Worm (Caenorhabditis elegans) whole organism, L2 larva: Measurements from ENCODE around the gene T10B5.8.
"Not testable (repeated sequence)": the region's sequence is repeated elsewhere in the genome, so short reads cannot be mapped to it uniquely, and the experiment has no call there.

Experiments used
- C34F6.9 ChIP-seq: fragments of 150-350 bp; optimal IDR thresholded peaks from 2 replicates; lab custom pipeline; 2014; ENCODE audit warnings: missing biosample characterization, missing genetic modification characterization
- F13H6.1 ChIP-seq: sonication (generic microtip); optimal IDR thresholded peaks from 2 replicates; lab custom pipeline; 2016; ENCODE audit warnings: missing genetic modification characterization, missing compliant biosample characterization
- ama-1 ChIP-seq: fragments of 150-350 bp; optimal IDR thresholded peaks from 2 replicates; lab custom pipeline; 2018; ENCODE audit warnings: inconsistent platforms
- ceh-82 ChIP-seq: fragments of 150-350 bp; optimal IDR thresholded peaks from 2 replicates; lab custom pipeline; 2014; ENCODE audit warnings: missing biosample characterization, missing genetic modification characterization
- crh-2 ChIP-seq: sonication (generic microtip); optimal IDR thresholded peaks from 2 replicates; lab custom pipeline; 2017; ENCODE audit warnings: missing biosample characterization, missing genetic modification characterization
- dmd-4 ChIP-seq: sonication (generic microtip); optimal IDR thresholded peaks from 2 replicates; lab custom pipeline; 2017; ENCODE audit warnings: missing biosample characterization, missing genetic modification characterization
- elt-3 ChIP-seq: sonication (generic microtip); optimal IDR thresholded peaks from 2 replicates; lab custom pipeline; 2017; ENCODE audit warnings: missing biosample characterization, missing genetic modification characterization
- fos-1 ChIP-seq: fragments of 150-350 bp; optimal IDR thresholded peaks from 2 replicates; lab custom pipeline; 2014; ENCODE audit warnings: missing biosample characterization, missing genetic modification characterization
- lin-11 ChIP-seq: fragments of 150-350 bp; sonication (generic microtip); optimal IDR thresholded peaks from 2 replicates; lab custom pipeline; 2014; ENCODE audit warnings: missing biosample characterization, missing genetic modification characterization, inconsistent platforms, mixed read lengths
- lin-13 ChIP-seq: fragments of 150-350 bp; optimal IDR thresholded peaks from 2 replicates; lab custom pipeline; 2014; ENCODE audit warnings: missing biosample characterization, missing genetic modification reagents, missing genetic modification characterization
- lsy-2 ChIP-seq, 2 experiments: fragments of 150-350 bp in 1 of 2; sonication (generic microtip) in 1 of 2; optimal IDR thresholded peaks; 2 replicates each; lab custom pipeline; 2014 to 2017; ENCODE audit warnings: missing biosample characterization in 2 of 2, missing genetic modification characterization in 2 of 2
- mbf-1 ChIP-seq: sonication (generic microtip); optimal IDR thresholded peaks from 2 replicates; lab custom pipeline; 2017; ENCODE audit warnings: missing biosample characterization, missing genetic modification characterization
- nhr-10 ChIP-seq: sonication (generic microtip); optimal IDR thresholded peaks from 2 replicates; lab custom pipeline; 2017; ENCODE audit warnings: missing biosample characterization, missing genetic modification characterization
- nhr-11 ChIP-seq: fragments of 150-350 bp; optimal IDR thresholded peaks from 2 replicates; lab custom pipeline; 2014; ENCODE audit warnings: missing biosample characterization, missing genetic modification characterization
- nhr-12 ChIP-seq: fragments of 150-350 bp; optimal IDR thresholded peaks from 2 replicates; lab custom pipeline; 2014; ENCODE audit warnings: missing biosample characterization, missing genetic modification characterization
- nhr-129 ChIP-seq: fragments of 150-350 bp; optimal IDR thresholded peaks from 2 replicates; lab custom pipeline; 2014; ENCODE audit warnings: missing biosample characterization, missing genetic modification characterization
- nhr-237 ChIP-seq: fragments of 150-350 bp; optimal IDR thresholded peaks from 2 replicates; lab custom pipeline; 2014; ENCODE audit warnings: missing biosample characterization, missing genetic modification characterization
- nhr-25 ChIP-seq: fragments of 150-350 bp; sonication (generic microtip); optimal IDR thresholded peaks from 3 replicates; lab custom pipeline; 2014; ENCODE audit warnings: missing biosample characterization, missing genetic modification characterization
- nhr-6 ChIP-seq: fragments of 150-350 bp; optimal IDR thresholded peaks from 2 replicates; lab custom pipeline; 2014; ENCODE audit warnings: missing biosample characterization, missing genetic modification characterization
- sem-4 ChIP-seq: fragments of 150-350 bp; optimal IDR thresholded peaks from 2 replicates; lab custom pipeline; 2014; ENCODE audit warnings: missing biosample characterization, missing genetic modification reagents, missing genetic modification characterization
- skn-1 ChIP-seq: sonication (generic microtip); optimal IDR thresholded peaks from 2 replicates; lab custom pipeline; 2017; ENCODE audit warnings: missing biosample characterization, missing genetic modification characterization
- sma-9 ChIP-seq, 2 experiments: fragments of 150-350 bp in 1 of 2; sonication (generic microtip) in 1 of 2; optimal IDR thresholded peaks; 2 replicates each; lab custom pipeline; 2014 to 2016; ENCODE audit warnings: missing genetic modification characterization in 2 of 2, mild to moderate bottlenecking in 1 of 2, missing biosample characterization in 1 of 2, missing compliant biosample characterization in 1 of 2, missing genetic modification reagents in 1 of 2, moderate library complexity in 1 of 2
- snpc-4 ChIP-seq: fragments of 150-350 bp; optimal IDR thresholded peaks from 2 replicates; lab custom pipeline; 2014; ENCODE audit warnings: missing biosample characterization, missing genetic modification characterization
- unc-39 ChIP-seq: fragments of 150-350 bp; optimal IDR thresholded peaks from 2 replicates; lab custom pipeline; 2014; ENCODE audit warnings: missing biosample characterization, missing genetic modification characterization
- unc-55 ChIP-seq: fragments of 150-350 bp; sonication (generic microtip); optimal IDR thresholded peaks from 3 replicates; lab custom pipeline; 2014; ENCODE audit warnings: missing biosample characterization, missing genetic modification reagents, missing genetic modification characterization
- unc-62 ChIP-seq: fragments of 150-350 bp; optimal IDR thresholded peaks from 2 replicates; lab custom pipeline; 2014; ENCODE audit warnings: missing biosample characterization, missing genetic modification reagents, missing genetic modification characterization
- ztf-1 ChIP-seq: fragments of 200-800 bp; sonication (Bioruptor generic); conservative IDR thresholded peaks from 2 replicates; pipeline ENCODE4 v1.3.6; 2022; ENCODE audit warnings: missing genetic modification characterization, missing compliant biosample characterization
- ztf-11 ChIP-seq: sonication (generic microtip); optimal IDR thresholded peaks from 2 replicates; lab custom pipeline; 2017; ENCODE audit warnings: missing biosample characterization, missing genetic modification characterization
- ztf-4 ChIP-seq: fragments of 150-350 bp; optimal IDR thresholded peaks from 2 replicates; lab custom pipeline; 2014; ENCODE audit warnings: missing biosample characterization, missing genetic modification characterization

T10B5.8 gene

DNA sequence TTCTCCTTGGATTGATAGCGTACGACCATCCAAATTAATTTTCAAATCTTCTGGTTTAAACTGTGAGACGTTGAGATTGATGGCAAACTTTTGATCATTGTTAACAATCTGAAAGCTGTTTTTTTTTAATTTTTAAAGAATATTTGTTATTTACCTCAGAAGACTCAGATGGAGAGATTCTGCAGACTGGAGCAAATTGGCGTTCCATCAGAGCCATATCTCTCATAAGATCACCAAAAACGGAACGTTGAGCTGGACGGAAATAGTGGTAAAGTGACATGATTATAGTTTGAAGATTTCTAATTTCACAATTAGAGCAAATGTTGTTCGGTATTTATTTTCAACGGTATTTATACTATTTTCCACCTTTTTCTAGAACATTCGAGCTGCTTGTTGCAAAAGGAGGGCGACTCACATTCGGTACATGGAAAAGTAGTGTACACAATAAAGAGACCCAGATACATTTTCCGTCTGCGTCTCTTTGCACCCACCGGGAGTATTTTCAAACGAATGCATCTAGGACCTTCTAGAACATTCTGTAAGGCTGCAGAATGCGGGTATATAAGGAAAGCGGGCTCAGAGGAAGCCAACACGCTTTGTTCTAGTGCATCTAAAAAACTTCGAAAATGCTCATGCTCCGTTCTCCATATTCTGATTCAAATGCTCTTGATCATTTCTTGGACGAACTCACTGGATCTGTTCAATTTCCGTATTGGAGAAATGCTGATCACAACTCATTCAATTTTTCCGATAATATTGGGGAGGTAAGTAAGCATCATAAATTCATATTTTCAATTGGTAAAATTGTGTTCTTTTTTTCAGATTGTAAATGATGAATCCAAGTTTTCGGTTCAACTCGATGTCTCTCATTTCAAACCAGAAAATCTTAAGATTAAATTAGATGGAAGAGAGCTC lies 36.9 kb upstream of the T10B5.8 start, which contains the start of the genes hsp-16.2 and hsp-16.41:
Gene hsp-16.2 (minus strand): TSS at position 313 of the 915 bp plus-strand sequence.
Gene hsp-16.41 (plus strand): TSS at position 534 of the 915 bp plus-strand sequence.
- TF ChIP-seq nhr-129 (tag; lab: Kevin White, UChicago): peak; percentile 40
- TF ChIP-seq ztf-11: no peak
- TF ChIP-seq sma-9 (GFP tag; optimal IDR thresholded peaks at IDR 0.05; lab: Kevin White, UChicago): peak; percentile 74
- TF ChIP-seq sma-9 (tag; optimal IDR thresholded peaks at IDR 0.05; lab: Kevin White, UChicago): no peak
- peak; percentile 57 for TF ChIP-seq ztf-4 (tag; lab: Kevin White, UChicago)
- peak; percentile 65 for TF ChIP-seq crh-2 (tag; lab: Kevin White, UChicago)
- no peak for TF ChIP-seq nhr-6 (tag; lab: Kevin White, UChicago)
- TF ChIP-seq mbf-1 (tag; lab: Kevin White, UChicago): no peak
- no peak for TF ChIP-seq unc-39 (tag; lab: Kevin White, UChicago)
- TF ChIP-seq nhr-10 (tag; lab: Kevin White, UChicago): no peak
- peak in 1 of 2 experiments; percentile 72 for TF ChIP-seq lsy-2 (tag; optimal IDR thresholded peaks at IDR 0.05; lab: Kevin White, UChicago)
- peak; percentile 61 for TF ChIP-seq C34F6.9
- peak; percentile 63 for TF ChIP-seq unc-55 (GFP tag; lab: Kevin White, UChicago)
- peak; percentile 21 for TF ChIP-seq lin-13 (GFP tag; lab: Kevin White, UChicago)
- peak; percentile 52 for TF ChIP-seq sem-4
- no peak for TF ChIP-seq snpc-4 (tag; lab: Kevin White, UChicago)
- peak; percentile 97 for TF ChIP-seq ama-1
- TF ChIP-seq elt-3 (tag; lab: Kevin White, UChicago): no peak
- peak; percentile 65 for TF ChIP-seq F13H6.1
- peak; percentile 37 for TF ChIP-seq fos-1 (tag; lab: Kevin White, UChicago)

ce11 chrV:1805724-1806316 lies 36.0 kb upstream of the T10B5.8 start:
- TF ChIP-seq C34F6.9 (peak; percentile 70), nhr-12 (no peak), ztf-4 (tag; lab: Kevin White, UChicago) (peak; percentile 21), ama-1 (peak; percentile 82), nhr-11 (tag; lab: Kevin White, UChicago) (no peak), ztf-1 (GFP tag; lab: Robert Waterston, UW) (no peak), crh-2 (tag; lab: Kevin White, UChicago) (peak; percentile 26)

- TF ChIP-seq lin-11 (tag; lab: Kevin White, UChicago) (no peak), nhr-12 (no peak), unc-55 (GFP tag; lab: Kevin White, UChicago) (no peak), lin-13 (GFP tag; lab: Kevin White, UChicago) (no peak), ztf-4 (tag; lab: Kevin White, UChicago) (no peak), lsy-2 (tag; optimal IDR thresholded peaks at IDR 0.05; lab: Kevin White, UChicago) (no peak), ceh-82 (tag; lab: Kevin White, UChicago) (no peak), nhr-129 (tag; lab: Kevin White, UChicago) (no peak), nhr-11 (tag; lab: Kevin White, UChicago) (no peak)
- TF ChIP-seq, all 48 proteins: peak for 0
These were observed 34.7 kb upstream of the T10B5.8 start, which contains the start of gene srt-42 for ce11 chrV:1807160-1807559. Gene srt-42, plus strand, starts transcription at chrV:1807460.

ce11 chrV:1811035-1811434 lies 30.8 kb upstream of the T10B5.8 start, which contains the start of gene Y46H3A.4:
Gene Y46H3A.4, minus strand, starts transcription at chrV:1811135.
- no peak for TF ChIP-seq lsy-2 (tag; optimal IDR thresholded peaks at IDR 0.05; lab: Kevin White, UChicago)
- no peak for TF ChIP-seq unc-62 (GFP tag; lab: Kevin White, UChicago)
- TF ChIP-seq mbf-1 (tag; lab: Kevin White, UChicago): no peak
- no peak for TF ChIP-seq nhr-12
- no peak for TF ChIP-seq skn-1
- no peak for TF ChIP-seq lin-11 (tag; lab: Kevin White, UChicago)
- TF ChIP-seq dmd-4: no peak
- TF ChIP-seq nhr-237 (tag; lab: Kevin White, UChicago): no peak

ce11 chrV:1814784-1815183 lies 27.1 kb upstream of the T10B5.8 start, which contains the start of gene Y46H3A.5:
Gene Y46H3A.5, minus strand, starts transcription at chrV:1814884.
- TF ChIP-seq ztf-11; nhr-12; nhr-25 (tag; lab: Kevin White, UChicago): not testable (repeated sequence)
